Fruit fly (Drosophila melanogaster) whole organism, embryonic: ENCODE measurements around the gene CG6847.

ENCODE experiments used
- Asciz ChIP-seq: fragments of 200-800 bp; sonication (Bioruptor generic); optimal IDR thresholded peaks from 2 replicates; lab custom pipeline; 2017; ENCODE audit warnings: missing biosample characterization, mild to moderate bottlenecking, missing genetic modification characterization, missing genetic modification reagents
- Blimp-1 ChIP-seq: fragments of 200-800 bp; sonication (Bioruptor generic); optimal IDR thresholded peaks from 3 replicates; lab custom pipeline; 2018; ENCODE audit warnings: missing biosample characterization, missing genetic modification characterization, mild to moderate bottlenecking, moderate library complexity, missing genetic modification reagents
- CG10431 ChIP-seq: fragments of 200-800 bp; sonication (Bioruptor generic); optimal IDR thresholded peaks from 3 replicates; lab custom pipeline; 2018; ENCODE audit warnings: missing biosample characterization, mild to moderate bottlenecking, missing genetic modification characterization
- CG10543 ChIP-seq: fragments of 200-800 bp; sonication (Bioruptor generic); optimal IDR thresholded peaks from 3 replicates; lab custom pipeline; 2017; ENCODE audit warnings: missing biosample characterization, mild to moderate bottlenecking, missing genetic modification characterization, moderate library complexity
- CG10565 ChIP-seq: fragments of 200-800 bp; sonication (Bioruptor generic); optimal IDR thresholded peaks from 3 replicates; lab custom pipeline; 2016; ENCODE audit warnings: missing biosample characterization, mild to moderate bottlenecking, missing genetic modification characterization
- CG11504 ChIP-seq: fragments of 200-800 bp; sonication (Bioruptor generic); optimal IDR thresholded peaks from 3 replicates; lab custom pipeline; 2019; ENCODE audit warnings: missing biosample characterization, mild to moderate bottlenecking, missing genetic modification characterization, moderate library complexity
- CG14860 ChIP-seq: fragments of 200-800 bp; sonication (Bioruptor generic); IDR thresholded peaks from 3 replicates; pipeline ENCODE4 v1.3.6; 2022; ENCODE audit warnings: missing biosample characterization, missing genetic modification characterization; ENCODE audit not compliant: partially characterized antibody
- CG1602 ChIP-seq: fragments of 200-800 bp; sonication (Bioruptor generic); optimal IDR thresholded peaks from 3 replicates; lab custom pipeline; 2016; ENCODE audit warnings: missing biosample characterization, missing genetic modification characterization
- CG17385 ChIP-seq: fragments of 200-800 bp; sonication (Bioruptor generic); optimal IDR thresholded peaks from 3 replicates; lab custom pipeline; 2018; ENCODE audit warnings: missing biosample characterization, mild to moderate bottlenecking, missing genetic modification characterization
- CG17568 ChIP-seq: fragments of 200-800 bp; sonication (Bioruptor generic); optimal IDR thresholded peaks from 2 replicates; lab custom pipeline; 2018; ENCODE audit warnings: missing biosample characterization, mild to moderate bottlenecking, missing genetic modification characterization, moderate library complexity
- CG2712 ChIP-seq: fragments of 200-800 bp; optimal IDR thresholded peaks from 3 replicates; lab custom pipeline; 2019; ENCODE audit warnings: missing biosample characterization, mild to moderate bottlenecking, missing genetic modification characterization, moderate library complexity
- CG32767 ChIP-seq: fragments of 200-800 bp; sonication (Bioruptor generic); IDR thresholded peaks from 2 replicates; pipeline ENCODE4 v1.3.6; 2022; ENCODE audit warnings: missing biosample characterization, missing genetic modification characterization
- CG42726 ChIP-seq: fragments of 200-800 bp; sonication (Bioruptor generic); IDR thresholded peaks from 2 replicates; pipeline ENCODE4 v1.3.6; 2022; ENCODE audit warnings: missing biosample characterization, missing genetic modification characterization; ENCODE audit not compliant: partially characterized antibody
- CG6654 ChIP-seq: fragments of 200-800 bp; sonication (Bioruptor generic); optimal IDR thresholded peaks from 2 replicates; lab custom pipeline; 2017; ENCODE audit warnings: missing biosample characterization, mild to moderate bottlenecking, missing genetic modification characterization
- CG7357 ChIP-seq: fragments of 200-800 bp; sonication (Bioruptor generic); IDR thresholded peaks from 3 replicates; pipeline ENCODE4 v1.3.6; 2022; ENCODE audit warnings: missing biosample characterization, missing genetic modification characterization
- CG7556 ChIP-seq: fragments of 200-800 bp; sonication (Bioruptor generic); optimal IDR thresholded peaks from 2 replicates; lab custom pipeline; 2017; ENCODE audit warnings: missing biosample characterization, mild to moderate bottlenecking, missing genetic modification characterization
- CG8281 ChIP-seq: fragments of 200-800 bp; sonication (Bioruptor generic); optimal IDR thresholded peaks from 2 replicates; lab custom pipeline; 2018; ENCODE audit warnings: missing biosample characterization, mild to moderate bottlenecking, missing genetic modification characterization, moderate library complexity
- CG8924 ChIP-seq: fragments of 200-800 bp; optimal IDR thresholded peaks from 3 replicates; lab custom pipeline; 2019; ENCODE audit warnings: missing biosample characterization, mild to moderate bottlenecking, missing genetic modification characterization, moderate library complexity
- CG9437 ChIP-seq: fragments of 200-800 bp; sonication (Bioruptor generic); optimal IDR thresholded peaks from 2 replicates; lab custom pipeline; 2018; ENCODE audit warnings: missing biosample characterization, mild to moderate bottlenecking, missing genetic modification characterization
- CG9876 ChIP-seq: fragments of 200-800 bp; sonication (Bioruptor generic); optimal IDR thresholded peaks from 2 replicates; lab custom pipeline; 2016; ENCODE audit warnings: missing biosample characterization, missing genetic modification characterization
- Chrac-16 ChIP-seq: fragments of 200-800 bp; sonication (Bioruptor generic); optimal IDR thresholded peaks from 3 replicates; lab custom pipeline; 2016; ENCODE audit warnings: missing biosample characterization, missing genetic modification characterization
- E2f2 ChIP-seq: fragments of 200-800 bp; sonication (Bioruptor generic); IDR thresholded peaks from 2 replicates; pipeline ENCODE4 v1.3.6; 2022; ENCODE audit warnings: missing biosample characterization, missing genetic modification characterization
- Gug ChIP-seq: fragments of 200-800 bp; sonication (Bioruptor generic); IDR thresholded peaks from 4 replicates; pipeline ENCODE4 v1.3.6; 2022; ENCODE audit warnings: missing biosample characterization, missing genetic modification characterization
- HHEX ChIP-seq: fragments of 200-800 bp; sonication (Bioruptor generic); optimal IDR thresholded peaks from 3 replicates; lab custom pipeline; 2017; ENCODE audit warnings: missing biosample characterization, mild to moderate bottlenecking, missing genetic modification characterization, missing genetic modification reagents
- HmgD ChIP-seq: fragments of 200-800 bp; sonication (Bioruptor generic); optimal IDR thresholded peaks from 3 replicates; lab custom pipeline; 2016; ENCODE audit warnings: missing biosample characterization, missing genetic modification characterization
- MESR4 ChIP-seq: fragments of 200-800 bp; sonication (Bioruptor generic); optimal IDR thresholded peaks from 2 replicates; lab custom pipeline; 2018; ENCODE audit warnings: missing biosample characterization, mild to moderate bottlenecking, missing genetic modification characterization, moderate library complexity
- NK7.1 ChIP-seq: fragments of 200-800 bp; sonication (Bioruptor generic); optimal IDR thresholded peaks from 3 replicates; lab custom pipeline; 2016; ENCODE audit warnings: missing biosample characterization, missing genetic modification characterization
- Rx ChIP-seq: fragments of 200-800 bp; sonication (Bioruptor generic); IDR thresholded peaks from 2 replicates; pipeline ENCODE4 v1.3.6; 2022; ENCODE audit warnings: missing biosample characterization, missing genetic modification characterization
- Ssrp ChIP-seq: fragments of 200-800 bp; sonication (Bioruptor generic); optimal IDR thresholded peaks from 2 replicates; lab custom pipeline; 2018; ENCODE audit warnings: missing biosample characterization, mild to moderate bottlenecking, missing genetic modification characterization, moderate library complexity
- aop ChIP-seq: fragments of 200-800 bp; sonication (Bioruptor generic); IDR thresholded peaks from 2 replicates; pipeline ENCODE4 v1.3.6; 2022; ENCODE audit warnings: missing biosample characterization, missing genetic modification characterization
- bcd ChIP-seq: fragments of 200-800 bp; sonication (Bioruptor generic); optimal IDR thresholded peaks from 2 replicates; lab custom pipeline; 2017; ENCODE audit warnings: missing biosample characterization, mild to moderate bottlenecking, missing genetic modification characterization
- cato ChIP-seq: fragments of 200-800 bp; sonication (Bioruptor generic); optimal IDR thresholded peaks from 2 replicates; lab custom pipeline; 2016; ENCODE audit warnings: missing biosample characterization, missing genetic modification characterization, borderline replicate concordance
- dati ChIP-seq: fragments of 200-800 bp; sonication (Bioruptor generic); IDR thresholded peaks from 2 replicates; pipeline ENCODE4 v1.3.6; 2022; ENCODE audit warnings: missing biosample characterization, missing genetic modification characterization
- dpn ChIP-seq, 2 experiments: fragments of 200-800 bp; sonication (Bioruptor generic); optimal IDR thresholded peaks; 3 replicates each; lab custom pipeline; 2016; ENCODE audit warnings: missing biosample characterization in 2 of 2, missing genetic modification characterization in 2 of 2
- fd102C ChIP-seq: fragments of 200-800 bp; sonication (Bioruptor generic); optimal IDR thresholded peaks from 2 replicates; lab custom pipeline; 2018; ENCODE audit warnings: missing biosample characterization, mild to moderate bottlenecking, missing genetic modification characterization, moderate library complexity
- fd96Cb ChIP-seq: fragments of 200-800 bp; sonication (Bioruptor generic); optimal IDR thresholded peaks from 2 replicates; lab custom pipeline; 2018; ENCODE audit warnings: missing biosample characterization, mild to moderate bottlenecking, missing genetic modification characterization, moderate library complexity
- hb ChIP-seq: fragments of 200-800 bp; sonication (Bioruptor generic); IDR thresholded peaks from 3 replicates; pipeline ENCODE4 v1.3.6; 2022; ENCODE audit warnings: missing biosample characterization, missing genetic modification characterization; ENCODE audit not compliant: partially characterized antibody
- hth ChIP-seq: fragments of >200 bp; optimal IDR thresholded peaks from 2 replicates; lab custom pipeline; 2017; ENCODE audit warnings: inconsistent platforms
- luna ChIP-seq: fragments of 200-800 bp; sonication (Bioruptor generic); optimal IDR thresholded peaks from 2 replicates; lab custom pipeline; 2016; ENCODE audit warnings: missing biosample characterization, missing genetic modification characterization
- mam ChIP-seq: fragments of 200-800 bp; sonication (Bioruptor generic); optimal IDR thresholded peaks from 3 replicates; lab custom pipeline; 2016; ENCODE audit warnings: missing biosample characterization, missing genetic modification characterization
- mirr ChIP-seq: fragments of 200-800 bp; sonication (Bioruptor generic); optimal IDR thresholded peaks from 3 replicates; lab custom pipeline; 2018; ENCODE audit warnings: missing biosample characterization, mild to moderate bottlenecking, missing genetic modification characterization
- nerfin-2 ChIP-seq: fragments of 200-800 bp; sonication (Bioruptor generic); IDR thresholded peaks from 2 replicates; pipeline ENCODE4 v1.3.6; 2022; ENCODE audit warnings: missing biosample characterization, missing genetic modification characterization; ENCODE audit not compliant: partially characterized antibody
- pros ChIP-seq: fragments of 200-800 bp; sonication (Bioruptor generic); optimal IDR thresholded peaks from 3 replicates; lab custom pipeline; 2019; ENCODE audit warnings: missing biosample characterization, mild to moderate bottlenecking, missing genetic modification characterization, moderate library complexity
- sna ChIP-seq: fragments of 200-800 bp; sonication (Bioruptor generic); IDR thresholded peaks from 2 replicates; pipeline ENCODE4 v1.3.6; 2022; ENCODE audit warnings: missing biosample characterization, missing genetic modification characterization; ENCODE audit not compliant: partially characterized antibody
- sqz ChIP-seq: fragments of 200-800 bp; sonication (Bioruptor generic); optimal IDR thresholded peaks from 3 replicates; lab custom pipeline; 2018; ENCODE audit warnings: missing biosample characterization, mild to moderate bottlenecking, missing genetic modification characterization
- toy ChIP-seq: fragments of 200-800 bp; sonication (Bioruptor generic); IDR thresholded peaks from 2 replicates; pipeline ENCODE4 v1.3.6; 2022; ENCODE audit warnings: missing biosample characterization, missing genetic modification characterization
- trem ChIP-seq: fragments of 200-800 bp; optimal IDR thresholded peaks from 3 replicates; lab custom pipeline; 2019; ENCODE audit warnings: missing biosample characterization, mild to moderate bottlenecking, missing genetic modification characterization, moderate library complexity
- vnd ChIP-seq: fragments of 200-800 bp; sonication (Bioruptor generic); IDR thresholded peaks from 3 replicates; pipeline ENCODE4 v1.3.6; 2022; ENCODE audit warnings: missing biosample characterization, missing genetic modification characterization; ENCODE audit not compliant: partially characterized antibody

The CG6847 gene

DNA sequence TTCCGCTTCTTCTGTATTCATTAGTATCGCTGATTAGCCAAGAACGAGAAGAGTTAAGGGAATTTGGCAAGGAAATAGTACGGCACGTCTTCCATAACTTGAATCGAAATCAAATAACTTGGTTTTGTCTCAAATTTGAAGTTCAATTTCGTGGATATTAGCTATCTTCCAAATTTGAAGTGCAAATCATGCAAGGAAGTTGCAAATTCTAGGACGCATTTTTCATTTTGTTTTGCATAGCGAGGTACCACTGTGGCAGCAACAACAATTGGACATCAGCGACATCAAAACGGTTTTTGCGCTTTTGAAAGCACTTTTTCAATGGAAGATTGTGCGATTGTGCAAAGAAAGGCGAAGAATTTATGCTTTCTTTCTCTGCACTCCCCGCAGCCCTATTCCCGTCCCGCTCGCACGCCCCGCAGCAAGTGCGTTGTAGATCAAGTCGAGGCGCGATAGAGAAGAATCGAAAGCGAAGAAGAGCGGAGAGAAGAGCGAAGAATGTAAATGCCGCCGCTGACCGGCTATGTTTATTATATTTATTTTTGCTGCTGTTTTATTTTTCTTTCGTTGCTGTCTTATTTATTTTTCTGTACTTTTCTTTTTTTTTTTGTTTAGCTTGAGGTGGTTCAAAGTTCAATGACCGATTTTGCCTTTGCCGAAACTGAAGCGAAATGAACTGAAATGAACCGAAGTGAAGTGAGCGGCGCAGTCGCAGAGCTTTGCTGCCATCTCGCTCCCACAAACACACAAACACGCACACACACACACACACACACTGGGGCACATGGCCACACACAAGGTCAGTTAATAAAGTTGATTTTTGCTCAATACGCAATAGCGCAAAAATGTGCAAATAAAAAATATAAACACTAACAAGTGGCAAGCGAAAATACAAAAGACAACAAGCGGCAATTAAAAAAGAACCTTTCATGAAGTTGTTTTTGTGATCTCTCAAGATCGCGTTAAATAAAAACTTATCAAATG, 29.8 kb upstream of the CG6847 start (continued):
- TF ChIP-seq E2f2 (no peak), NK7.1 (no peak), luna (GFP tag; lab: Kevin White, UChicago) (no peak), mam (GFP tag; lab: Kevin White, UChicago) (peak; percentile 78), Rx (GFP tag; lab: Robert Waterston, UW) (peak; percentile 39; the same call in 1 of the 2 replicates), nerfin-2 (GFP tag; lab: Robert Waterston, UW) (no peak), CG17568 (GFP tag; lab: Kevin White, UChicago) (no peak), pros (no peak), sqz (no peak), CG14860 (GFP tag; lab: Robert Waterston, UW) (no peak), Asciz (GFP tag; lab: Kevin White, UChicago) (peak; percentile 0), mirr (GFP tag; lab: Kevin White, UChicago) (no peak), hth (lab: Kevin White, UChicago) (no peak), vnd (GFP tag; lab: Robert Waterston, UW) (no peak), toy (GFP tag; lab: Robert Waterston, UW) (no peak), dpn (GFP tag; optimal IDR thresholded peaks at IDR 0.05; lab: Kevin White, UChicago) (peak; percentile 49 to 62), CG8924 (tag; lab: Kevin White, UChicago) (peak; percentile 21), CG9876 (peak; percentile 34), CG32767 (GFP tag; lab: Robert Waterston, UW) (no peak), Blimp-1 (GFP tag; lab: Kevin White, UChicago) (peak; percentile 14), HmgD (GFP tag; lab: Kevin White, UChicago) (no peak), CG11504 (tag; lab: Kevin White, UChicago) (peak; percentile 68), fd102C (GFP tag; lab: Kevin White, UChicago) (no peak), CG42726 (GFP tag; lab: Robert Waterston, UW) (no peak), CG7357 (no peak), HHEX (peak; percentile 5), CG10431 (no peak), bcd (peak; percentile 71), Gug (peak; percentile 66; the same call in 3 of the 4 replicates), trem (tag; lab: Kevin White, UChicago) (no peak), CG9437 (GFP tag; lab: Kevin White, UChicago) (no peak), CG10543 (GFP tag; lab: Kevin White, UChicago) (peak; percentile 14), CG6654 (GFP tag; lab: Kevin White, UChicago) (no peak), CG8281 (no peak), sna (GFP tag; lab: Robert Waterston, UW) (no peak), CG2712 (tag; lab: Kevin White, UChicago) (peak; percentile 35), hb (GFP tag; lab: Robert Waterston, UW) (no peak), fd96Cb (peak; percentile 37), MESR4 (GFP tag; lab: Kevin White, UChicago) (no peak), CG1602 (GFP tag; lab: Kevin White, UChicago) (no peak), CG17385 (peak; percentile 17), cato (no peak), aop (GFP tag; lab: Robert Waterston, UW) (no peak), CG10565 (GFP tag; lab: Kevin White, UChicago) (no peak), Ssrp (tag; lab: Kevin White, UChicago) (no peak), Chrac-16 (peak; percentile 46), CG7556 (GFP tag; lab: Kevin White, UChicago) (peak; percentile 1), dati (no peak)
